Worm (Caenorhabditis elegans): ENCODE data around the gene nlp-24.
A peak's percentile ranks its signal among the peaks of the same experiment; 100 is the strongest.

Gene nlp-24

DNA sequence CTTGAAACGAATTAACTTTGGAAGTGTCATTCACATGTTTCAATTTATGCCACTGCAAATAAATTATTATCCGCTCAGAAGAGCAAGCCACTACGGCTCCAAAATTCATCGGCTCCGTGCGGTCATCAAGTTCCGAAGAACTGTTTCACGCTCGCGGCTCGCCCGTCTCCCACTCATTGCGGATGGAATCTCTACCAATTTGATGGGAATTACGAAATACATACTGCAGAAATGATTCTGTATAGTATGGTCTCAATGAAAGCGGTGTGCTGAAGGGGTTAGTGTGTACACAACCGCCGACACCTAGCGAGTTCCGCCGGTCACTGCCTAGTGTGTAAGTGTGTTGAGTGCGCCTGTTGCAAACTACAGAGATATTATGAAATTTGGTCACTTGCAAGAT lies 31.1 kb upstream of the nlp-24 start (continued):
- peak; percentile 91 for TF ChIP-seq snpc-4 (GFP tag; optimal IDR thresholded peaks at IDR 0.05)
- TF ChIP-seq snpc-4 (tag; optimal IDR thresholded peaks at IDR 0.05): peak; percentile 90 to 97 (median 93)
- TF ChIP-seq ekl-4 (GFP tag; IDR thresholded peaks at IDR 0.05): peak; percentile 53; the same call in 1 of the 2 replicates
- TF ChIP-seq ztf-18 (tag; optimal IDR thresholded peaks at IDR 0.05): peak; percentile 17
- no peak for TF ChIP-seq F10E7.11 (tag; optimal IDR thresholded peaks at IDR 0.05)
- peak; percentile 84 for TF ChIP-seq snpc-3.4 (tag; optimal IDR thresholded peaks at IDR 0.05)
- peak; percentile 51 for TF ChIP-seq ceh-100 (GFP tag; IDR thresholded peaks at IDR 0.05)
- TF ChIP-seq egl-18 (GFP tag; IDR thresholded peaks at IDR 0.05): no peak
- TF ChIP-seq lin-26 (GFP tag; IDR thresholded peaks at IDR 0.05): peak; percentile 99

DNA sequence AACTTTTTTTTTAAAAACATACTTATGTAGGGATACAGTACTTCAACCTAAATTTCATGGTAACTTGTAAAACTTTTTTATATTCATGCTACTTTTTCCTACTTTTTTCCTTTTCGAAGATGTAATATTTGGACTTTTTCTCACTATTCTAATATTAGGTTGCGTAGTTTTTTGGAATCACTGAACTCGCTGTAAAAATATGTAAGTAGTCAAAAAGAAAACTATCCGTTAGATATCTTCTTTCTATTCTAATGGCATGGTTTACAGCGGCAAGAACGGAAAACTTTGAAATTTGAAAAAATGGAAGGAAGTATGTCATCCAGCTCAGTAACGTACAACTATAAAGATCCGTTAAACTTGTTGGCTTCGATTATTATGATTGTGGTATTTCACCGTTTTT lies 26.7 kb upstream of the nlp-24 start, which contains the start of gene srx-82:
srx-82 (plus strand) TSS at position 301 of the 400 bp plus-strand sequence.
- TF ChIP-seq hrde-1 (tag; optimal IDR thresholded peaks at IDR 0.05; ENCODE audit: borderline replicate concordance): no peak
- no peak for TF ChIP-seq nfya-1 (tag; optimal IDR thresholded peaks at IDR 0.05; ENCODE audit: borderline replicate concordance, insufficient read depth)
- no peak for TF ChIP-seq dox-1 (GFP tag; IDR thresholded peaks at IDR 0.05)
- TF ChIP-seq aptf-2 (GFP tag; conservative IDR thresholded peaks at IDR 0.05): no peak
- TF ChIP-seq aptf-3 (GFP tag; IDR thresholded peaks at IDR 0.05): no peak
- TF ChIP-seq rcor-1 (GFP tag; IDR thresholded peaks at IDR 0.05): no peak
- TF ChIP-seq efl-1 (GFP tag; optimal IDR thresholded peaks at IDR 0.05): no peak
- TF ChIP-seq ekl-4 (GFP tag; IDR thresholded peaks at IDR 0.05): no peak
- TF ChIP-seq F49E8.2 (tag; optimal IDR thresholded peaks at IDR 0.05; ENCODE audit: insufficient read depth): no peak
- no peak for TF ChIP-seq F57A8.1 (GFP tag; optimal IDR thresholded peaks at IDR 0.05)
- TF ChIP-seq pha-4 (tag; optimal IDR thresholded peaks at IDR 0.05): no peak
- TF ChIP-seq dpl-1 (GFP tag; optimal IDR thresholded peaks at IDR 0.05): no peak
- no peak for TF ChIP-seq Y79H2A.3 (GFP tag; conservative IDR thresholded peaks at IDR 0.05)
- no peak for TF ChIP-seq C06A6.2 (GFP tag; conservative IDR thresholded peaks at IDR 0.05)

DNA sequence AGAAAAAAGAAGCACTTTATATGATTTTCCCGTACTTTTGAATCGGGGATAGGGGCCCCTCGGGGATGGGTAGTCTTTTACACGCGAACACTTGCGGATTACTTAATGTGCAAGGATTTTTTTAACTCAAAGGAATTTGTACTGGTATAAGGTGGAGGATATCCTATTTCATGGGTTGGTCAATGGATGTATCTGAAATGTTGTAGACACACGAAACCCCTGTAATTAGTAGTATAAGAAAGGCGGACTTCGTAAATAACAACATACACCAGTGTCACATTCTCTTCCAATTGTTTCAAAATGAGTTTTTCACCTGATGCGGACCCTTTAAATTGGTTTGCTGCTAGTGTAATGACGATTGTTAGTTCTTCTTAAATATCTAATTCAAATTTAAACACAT lies 22.7 kb upstream of the nlp-24 start, which contains the start of gene srx-80:
srx-80 (plus strand) TSS at position 301 of the 400 bp plus-strand sequence.
- TF ChIP-seq B0336.3 (GFP tag; IDR thresholded peaks at IDR 0.05) (no peak), nhr-179 (tag; optimal IDR thresholded peaks at IDR 0.05) (no peak), repo-1 (tag; optimal IDR thresholded peaks at IDR 0.05) (no peak), let-526 (GFP tag; IDR thresholded peaks at IDR 0.05) (no peak), atf-7 (tag; optimal IDR thresholded peaks at IDR 0.05) (no peak), lsl-1 (GFP tag; optimal IDR thresholded peaks at IDR 0.05) (no peak), ceh-79 (tag; optimal IDR thresholded peaks at IDR 0.05) (no peak), snpc-4 (GFP tag; optimal IDR thresholded peaks at IDR 0.05) (no peak), snpc-4 (tag; optimal IDR thresholded peaks at IDR 0.05) (no peak), ztf-25 (GFP tag; IDR thresholded peaks at IDR 0.05) (no peak), lir-1 (GFP tag; conservative IDR thresholded peaks at IDR 0.05) (no peak), sdz-38 (tag; optimal IDR thresholded peaks at IDR 0.05) (no peak), rcor-1 (GFP tag; IDR thresholded peaks at IDR 0.05) (no peak), hsf-1 (GFP tag; IDR thresholded peaks at IDR 0.05) (no peak), ama-1 (optimal IDR thresholded peaks at IDR 0.05) (no peak), ama-1 (GFP tag; optimal IDR thresholded peaks at IDR 0.05) (no peak), ceh-58 (GFP tag; IDR thresholded peaks at IDR 0.05) (no peak), ceh-100 (GFP tag; IDR thresholded peaks at IDR 0.05) (no peak), ztf-26 (tag; optimal IDR thresholded peaks at IDR 0.05) (no peak), madf-6 (GFP tag; IDR thresholded peaks at IDR 0.05) (no peak), bed-2 (GFP tag; IDR thresholded peaks at IDR 0.05) (no peak)
